Fruit fly (Drosophila melanogaster) whole organism, embryonic: Measurements from ENCODE around the gene CG43063.

ENCODE experiments used
- CG10209 ChIP-seq: fragments of 200-800 bp; sonication (Bioruptor generic); optimal IDR thresholded peaks from 3 replicates; lab custom pipeline; 2017; ENCODE audit warnings: missing biosample characterization, mild to moderate bottlenecking, missing genetic modification characterization, missing genetic modification reagents
- CG10274 ChIP-seq: fragments of 200-800 bp; sonication (Bioruptor generic); optimal IDR thresholded peaks from 3 replicates; lab custom pipeline; 2017; ENCODE audit warnings: missing biosample characterization, mild to moderate bottlenecking, missing genetic modification characterization
- CG10321 ChIP-seq: fragments of 200-800 bp; sonication (Bioruptor generic); IDR thresholded peaks from 2 replicates; pipeline ENCODE4 v1.3.6; 2022; ENCODE audit warnings: missing biosample characterization, missing genetic modification characterization
- CG10431 ChIP-seq: fragments of 200-800 bp; sonication (Bioruptor generic); optimal IDR thresholded peaks from 3 replicates; lab custom pipeline; 2018; ENCODE audit warnings: missing biosample characterization, mild to moderate bottlenecking, missing genetic modification characterization
- CG10959 ChIP-seq: fragments of 200-800 bp; sonication (Bioruptor generic); IDR thresholded peaks from 2 replicates; pipeline ENCODE4 v1.3.6; 2022; ENCODE audit warnings: missing biosample characterization, missing genetic modification characterization
- CG12155 ChIP-seq: fragments of 200-800 bp; sonication (Bioruptor generic); optimal IDR thresholded peaks from 3 replicates; lab custom pipeline; 2016; ENCODE audit warnings: missing biosample characterization, missing genetic modification characterization
- CG14860 ChIP-seq: fragments of 200-800 bp; sonication (Bioruptor generic); IDR thresholded peaks from 3 replicates; pipeline ENCODE4 v1.3.6; 2022; ENCODE audit warnings: missing biosample characterization, missing genetic modification characterization; ENCODE audit not compliant: partially characterized antibody
- CG15073 ChIP-seq: fragments of 200-800 bp; sonication (Bioruptor generic); optimal IDR thresholded peaks from 2 replicates; lab custom pipeline; 2016; ENCODE audit warnings: missing biosample characterization, missing genetic modification characterization
- CG17612 ChIP-seq: fragments of 200-800 bp; sonication (Bioruptor generic); IDR thresholded peaks from 2 replicates; pipeline ENCODE4 v1.3.6; 2022; ENCODE audit warnings: missing biosample characterization, missing genetic modification characterization
- CG31441 ChIP-seq: fragments of 200-800 bp; sonication (Bioruptor generic); IDR thresholded peaks from 2 replicates; pipeline ENCODE4 v1.3.6; 2022; ENCODE audit warnings: missing biosample characterization, missing genetic modification characterization
- CG33557 ChIP-seq: fragments of 200-800 bp; sonication (Bioruptor generic); optimal IDR thresholded peaks from 2 replicates; lab custom pipeline; 2019; ENCODE audit warnings: missing biosample characterization, mild to moderate bottlenecking, missing genetic modification characterization, moderate library complexity
- CG34224 ChIP-seq: fragments of 200-800 bp; sonication (Bioruptor generic); IDR thresholded peaks from 3 replicates; pipeline ENCODE4 v1.3.6; 2022; ENCODE audit warnings: missing biosample characterization, missing genetic modification characterization; ENCODE audit not compliant: partially characterized antibody
- CG7963 ChIP-seq: fragments of 200-800 bp; sonication (Bioruptor generic); IDR thresholded peaks from 3 replicates; pipeline ENCODE4 v1.3.6; 2022; ENCODE audit warnings: missing biosample characterization, missing genetic modification characterization; ENCODE audit not compliant: partially characterized antibody
- CG9215 ChIP-seq: fragments of 200-800 bp; sonication (Bioruptor generic); IDR thresholded peaks from 2 replicates; pipeline ENCODE4 v1.3.6; 2022; ENCODE audit warnings: missing biosample characterization, missing genetic modification characterization
- CG9609 ChIP-seq: fragments of 200-800 bp; sonication (Bioruptor generic); optimal IDR thresholded peaks from 3 replicates; lab custom pipeline; 2016; ENCODE audit warnings: missing biosample characterization, missing genetic modification characterization
- D ChIP-seq, 2 experiments: fragments of 200-800 bp in 1 of 2; fragments of >200 bp in 1 of 2; sonication (Bioruptor generic) in 1 of 2; optimal IDR thresholded peaks; 2 replicates in 1 of 2; 3 replicates in 1 of 2; lab custom pipeline; 2017; ENCODE audit warnings: mild to moderate bottlenecking in 1 of 2, missing biosample characterization in 1 of 2, missing genetic modification characterization in 1 of 2, missing genetic modification reagents in 1 of 2
- E2f1 ChIP-seq: fragments of 200-800 bp; sonication (Bioruptor generic); IDR thresholded peaks from 2 replicates; pipeline ENCODE4 v1.3.6; 2022; ENCODE audit warnings: missing biosample characterization, missing genetic modification characterization
- Ets65A ChIP-seq: fragments of 200-800 bp; sonication (Bioruptor generic); peaks from one replicate; lab custom pipeline; 2016; ENCODE audit warnings: missing biosample characterization, missing genetic modification characterization
- HLHmδ ChIP-seq: fragments of 200-800 bp; sonication (Bioruptor generic); optimal IDR thresholded peaks from 2 replicates; lab custom pipeline; 2018; ENCODE audit warnings: missing biosample characterization, mild to moderate bottlenecking, missing genetic modification characterization, moderate library complexity
- Lhr ChIP-seq: fragments of 200-800 bp; sonication (Bioruptor generic); optimal IDR thresholded peaks from 3 replicates; lab custom pipeline; 2017; ENCODE audit warnings: mild to moderate bottlenecking, missing biosample characterization, missing genetic modification reagents, missing genetic modification characterization
- Ptx1 ChIP-seq: fragments of 200-800 bp; sonication (Bioruptor generic); IDR thresholded peaks from 2 replicates; pipeline ENCODE4 v1.3.6; 2022; ENCODE audit warnings: missing biosample characterization, missing genetic modification characterization
- Scr ChIP-seq: fragments of 200-800 bp; sonication (Bioruptor generic); IDR thresholded peaks from 2 replicates; pipeline ENCODE4 v1.3.6; 2022; ENCODE audit warnings: missing biosample characterization, missing genetic modification characterization; ENCODE audit not compliant: partially characterized antibody
- Tbp ChIP-seq: fragments of >200 bp; optimal IDR thresholded peaks from 2 replicates; lab custom pipeline; 2018; ENCODE audit warnings: missing biosample characterization, missing genetic modification characterization
- Trl ChIP-seq, 3 experiments: fragments of >200 bp in 2 of 3; fragments of 200-800 bp in 1 of 3; sonication (Bioruptor generic) in 1 of 3; optimal IDR thresholded peaks; 2 replicates in 1 of 3; 3 replicates in 2 of 3; lab custom pipeline; 2016 to 2017; ENCODE audit warnings: missing biosample characterization in 1 of 3, missing genetic modification characterization in 1 of 3
- ac ChIP-seq: fragments of 200-800 bp; sonication (Bioruptor generic); optimal IDR thresholded peaks from 3 replicates; lab custom pipeline; 2017; ENCODE audit warnings: missing biosample characterization, mild to moderate bottlenecking, missing genetic modification characterization
- ara ChIP-seq: fragments of 200-800 bp; sonication (Bioruptor generic); IDR thresholded peaks from 2 replicates; pipeline ENCODE4 v1.3.6; 2022; ENCODE audit warnings: missing biosample characterization, missing genetic modification characterization
- ase ChIP-seq: fragments of 200-800 bp; sonication (Bioruptor generic); IDR thresholded peaks from 3 replicates; pipeline ENCODE4 v1.3.6; 2022; ENCODE audit warnings: missing biosample characterization, missing genetic modification characterization
- ash1 ChIP-seq: fragments of 200-800 bp; sonication (Bioruptor generic); optimal IDR thresholded peaks from 2 replicates; lab custom pipeline; 2018; ENCODE audit warnings: missing biosample characterization, mild to moderate bottlenecking, missing genetic modification characterization
- ato ChIP-seq: fragments of 200-800 bp; sonication (Bioruptor generic); IDR thresholded peaks from 2 replicates; pipeline ENCODE4 v1.3.6; 2022; ENCODE audit warnings: missing biosample characterization, missing genetic modification characterization; ENCODE audit not compliant: partially characterized antibody
- cad ChIP-seq: fragments of >200 bp; optimal IDR thresholded peaks from 2 replicates; lab custom pipeline; 2017; ENCODE audit warnings: missing biosample characterization, missing genetic modification characterization
- ci ChIP-seq: fragments of 200-800 bp; sonication (Bioruptor generic); IDR thresholded peaks from 3 replicates; pipeline ENCODE4 v1.3.6; 2022; ENCODE audit warnings: missing biosample characterization, missing genetic modification characterization
- dan ChIP-seq: fragments of 200-800 bp; sonication (Bioruptor generic); IDR thresholded peaks from 2 replicates; pipeline ENCODE4 v1.3.6; 2022; ENCODE audit warnings: missing biosample characterization, missing genetic modification characterization
- dimm ChIP-seq: fragments of 200-800 bp; sonication (Bioruptor generic); IDR thresholded peaks from 2 replicates; pipeline ENCODE4 v1.3.6; 2022; ENCODE audit warnings: missing biosample characterization, missing genetic modification characterization
- disco-r ChIP-seq: fragments of 200-800 bp; sonication (Bioruptor generic); optimal IDR thresholded peaks from 2 replicates; lab custom pipeline; 2016; ENCODE audit warnings: missing biosample characterization, missing genetic modification characterization
- dm ChIP-seq: fragments of 200-800 bp; sonication (Bioruptor generic); optimal IDR thresholded peaks from 3 replicates; lab custom pipeline; 2016; ENCODE audit warnings: missing biosample characterization, missing genetic modification characterization
- emc ChIP-seq: fragments of 200-800 bp; sonication (Bioruptor generic); optimal IDR thresholded peaks from 2 replicates; lab custom pipeline; 2016; ENCODE audit warnings: missing biosample characterization, missing genetic modification characterization
- eve ChIP-seq, 2 experiments: fragments of >200 bp; optimal IDR thresholded peaks; 2 replicates each; lab custom pipeline; 2017; ENCODE audit warnings: missing biosample characterization in 2 of 2, missing genetic modification characterization in 2 of 2
- fd64A ChIP-seq: fragments of 200-800 bp; sonication (Bioruptor generic); optimal IDR thresholded peaks from 3 replicates; lab custom pipeline; 2018; ENCODE audit warnings: missing biosample characterization, mild to moderate bottlenecking, missing genetic modification characterization
- grn ChIP-seq: fragments of 200-800 bp; sonication (Bioruptor generic); optimal IDR thresholded peaks from 3 replicates; lab custom pipeline; 2017; ENCODE audit warnings: missing biosample characterization, missing genetic modification characterization
- jigr1 ChIP-seq: fragments of 200-800 bp; sonication (Bioruptor generic); IDR thresholded peaks from 3 replicates; pipeline ENCODE4 v1.3.6; 2022; ENCODE audit warnings: missing biosample characterization, missing genetic modification characterization
- mld ChIP-seq: fragments of 200-800 bp; sonication (Bioruptor generic); IDR thresholded peaks from 3 replicates; pipeline ENCODE4 v1.3.6; 2022; ENCODE audit warnings: missing biosample characterization, missing genetic modification characterization; ENCODE audit not compliant: partially characterized antibody
- nau ChIP-seq: fragments of 200-800 bp; sonication (Bioruptor generic); optimal IDR thresholded peaks from 3 replicates; lab custom pipeline; 2017; ENCODE audit warnings: missing biosample characterization, mild to moderate bottlenecking, missing genetic modification characterization, missing genetic modification reagents
- nerfin-1 ChIP-seq: fragments of 200-800 bp; sonication (Bioruptor generic); optimal IDR thresholded peaks from 3 replicates; lab custom pipeline; 2019; ENCODE audit warnings: missing biosample characterization, mild to moderate bottlenecking, missing genetic modification characterization, moderate library complexity
- odd ChIP-seq: fragments of 200-800 bp; sonication (Bioruptor generic); optimal IDR thresholded peaks from 2 replicates; lab custom pipeline; 2017; ENCODE audit warnings: missing biosample characterization, mild to moderate bottlenecking, missing genetic modification characterization
- onecut ChIP-seq: fragments of 200-800 bp; sonication (Bioruptor generic); IDR thresholded peaks from 2 replicates; pipeline ENCODE4 v1.3.6; 2022; ENCODE audit warnings: missing biosample characterization, missing genetic modification characterization
- p53 ChIP-seq: fragments of 200-800 bp; sonication (Bioruptor generic); optimal IDR thresholded peaks from 2 replicates; lab custom pipeline; 2016; ENCODE audit warnings: missing biosample characterization, missing genetic modification characterization
- peb ChIP-seq: fragments of 200-800 bp; sonication (Bioruptor generic); IDR thresholded peaks from 2 replicates; pipeline ENCODE4 v1.3.6; 2022; ENCODE audit warnings: missing biosample characterization, missing genetic modification characterization
- ranshi ChIP-seq: fragments of 200-800 bp; sonication (Bioruptor generic); IDR thresholded peaks from 2 replicates; pipeline ENCODE4 v1.3.6; 2022; ENCODE audit warnings: missing biosample characterization, missing genetic modification characterization
- salm ChIP-seq: fragments of 200-800 bp; sonication (Bioruptor generic); optimal IDR thresholded peaks from 2 replicates; lab custom pipeline; 2018; ENCODE audit warnings: missing biosample characterization, mild to moderate bottlenecking, missing genetic modification characterization
- sim ChIP-seq: fragments of 200-800 bp; sonication (Bioruptor generic); IDR thresholded peaks from 2 replicates; pipeline ENCODE4 v1.3.6; 2022; ENCODE audit warnings: missing biosample characterization, missing genetic modification characterization
- zf30C ChIP-seq: fragments of 200-800 bp; sonication (Bioruptor generic); optimal IDR thresholded peaks from 3 replicates; lab custom pipeline; 2018; ENCODE audit warnings: missing biosample characterization, mild to moderate bottlenecking, missing genetic modification characterization

CG43063 gene

DNA sequence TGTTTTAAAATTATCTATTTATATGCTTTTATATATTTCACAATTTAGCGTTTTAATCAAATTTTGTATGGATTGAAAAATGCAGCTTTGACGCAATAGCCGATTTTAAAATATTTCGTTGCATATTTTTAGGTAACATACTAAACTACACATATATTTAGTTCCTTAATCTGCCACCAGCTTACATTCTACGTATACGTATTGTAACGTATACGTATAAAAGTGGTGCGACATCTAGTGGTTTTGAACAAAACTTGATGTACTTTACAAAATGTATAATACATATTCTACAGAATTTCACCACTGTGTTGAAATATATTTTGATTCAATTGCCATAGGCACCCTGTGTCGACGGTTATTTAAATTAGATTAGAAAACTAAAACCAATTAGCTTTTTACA lies 7.8 kb upstream of the CG43063 start (continued):
- TF ChIP-seq disco-r (GFP tag; lab: Kevin White, UChicago) (no peak), cad (GFP tag; lab: Kevin White, UChicago) (no peak), ato (GFP tag; lab: Robert Waterston, UW) (no peak), E2f1 (GFP tag; lab: Robert Waterston, UW) (no peak), mld (no peak), peb (GFP tag; lab: Robert Waterston, UW) (no peak), emc (GFP tag; lab: Kevin White, UChicago) (no peak), sim (GFP tag; lab: Robert Waterston, UW) (no peak), zf30C (GFP tag; lab: Kevin White, UChicago) (no peak), CG34224 (no peak), CG15073 (GFP tag; lab: Kevin White, UChicago) (no peak), ara (GFP tag; lab: Robert Waterston, UW) (no peak), jigr1 (no peak), ranshi (GFP tag; lab: Robert Waterston, UW) (no peak), p53 (GFP tag; lab: Kevin White, UChicago) (no peak), Trl (optimal IDR thresholded peaks at IDR 0.05; lab: Kevin White, UChicago) (no peak), Trl (GFP tag; optimal IDR thresholded peaks at IDR 0.05; lab: Kevin White, UChicago) (no peak), dm (GFP tag; lab: Kevin White, UChicago) (no peak), fd64A (GFP tag; lab: Kevin White, UChicago) (no peak), Scr (GFP tag; lab: Robert Waterston, UW) (no peak), CG7963 (no peak), Ptx1 (GFP tag; lab: Robert Waterston, UW) (peak; percentile 28; the same call in 1 of the 2 replicates), CG10431 (GFP tag; lab: Kevin White, UChicago) (no peak), ase (GFP tag; lab: Robert Waterston, UW) (no peak), dan (no peak), CG10274 (GFP tag; lab: Kevin White, UChicago) (no peak), ash1 (GFP tag; lab: Kevin White, UChicago) (no peak), Tbp (GFP tag; lab: Kevin White, UChicago) (no peak), CG9215 (no peak), CG9609 (GFP tag; lab: Kevin White, UChicago) (peak; percentile 30), CG33557 (GFP tag; lab: Kevin White, UChicago) (peak; percentile 3), CG10209 (peak; percentile 4), CG10321 (GFP tag; lab: Robert Waterston, UW) (no peak), CG10959 (GFP tag; lab: Robert Waterston, UW) (no peak), grn (GFP tag; lab: Kevin White, UChicago) (no peak), CG31441 (GFP tag; lab: Robert Waterston, UW) (no peak), eve (GFP tag; optimal IDR thresholded peaks at IDR 0.05; lab: Kevin White, UChicago) (no peak), Lhr (GFP tag; lab: Kevin White, UChicago) (peak; percentile 90), CG12155 (GFP tag; lab: Kevin White, UChicago) (no peak), nerfin-1 (tag; lab: Kevin White, UChicago) (no peak), dimm (no peak), odd (GFP tag; lab: Kevin White, UChicago) (no peak), HLHmδ (GFP tag; lab: Kevin White, UChicago) (no peak), ci (GFP tag; lab: Robert Waterston, UW) (peak; percentile 54; the same call in 2 of the 3 replicates), salm (tag; lab: Kevin White, UChicago) (no peak), nau (GFP tag; lab: Kevin White, UChicago) (no peak), D (optimal IDR thresholded peaks at IDR 0.05; lab: Kevin White, UChicago) (no peak), D (GFP tag; optimal IDR thresholded peaks at IDR 0.05; lab: Kevin White, UChicago) (no peak), CG17612 (GFP tag; lab: Robert Waterston, UW) (no peak), onecut (GFP tag; lab: Robert Waterston, UW) (no peak), CG14860 (GFP tag; lab: Robert Waterston, UW) (no peak), ac (GFP tag; lab: Kevin White, UChicago) (no peak), Ets65A (GFP tag; lab: Kevin White, UChicago) (peak; percentile 94)
